Fruit fly (Drosophila melanogaster) whole organism, embryonic: ENCODE data around the gene sit.

Experiments
- Ada2b ChIP-seq: fragments of 200-800 bp; sonication (Bioruptor generic); IDR thresholded peaks from 2 replicates; pipeline ENCODE4 v1.3.6; 2022; ENCODE audit warnings: missing biosample characterization, missing genetic modification characterization
- Asciz ChIP-seq: fragments of 200-800 bp; sonication (Bioruptor generic); optimal IDR thresholded peaks from 2 replicates; lab custom pipeline; 2017; ENCODE audit warnings: missing biosample characterization, mild to moderate bottlenecking, missing genetic modification characterization, missing genetic modification reagents
- Bdp1 ChIP-seq: fragments of 200-800 bp; sonication (Bioruptor generic); optimal IDR thresholded peaks from 3 replicates; lab custom pipeline; 2016; ENCODE audit warnings: missing biosample characterization, missing genetic modification characterization
- CG10147 ChIP-seq: fragments of 200-800 bp; sonication (Bioruptor generic); optimal IDR thresholded peaks from 2 replicates; lab custom pipeline; 2019; ENCODE audit warnings: missing biosample characterization, mild to moderate bottlenecking, missing genetic modification characterization, moderate library complexity
- CG10267 ChIP-seq: fragments of 200-800 bp; sonication (Bioruptor generic); optimal IDR thresholded peaks from 2 replicates; lab custom pipeline; 2018; ENCODE audit warnings: missing biosample characterization, mild to moderate bottlenecking, missing genetic modification characterization, moderate library complexity
- CG10565 ChIP-seq: fragments of 200-800 bp; sonication (Bioruptor generic); optimal IDR thresholded peaks from 3 replicates; lab custom pipeline; 2016; ENCODE audit warnings: missing biosample characterization, mild to moderate bottlenecking, missing genetic modification characterization
- CG10654 ChIP-seq: fragments of 200-800 bp; sonication (Bioruptor generic); optimal IDR thresholded peaks from 2 replicates; lab custom pipeline; 2016; ENCODE audit warnings: missing biosample characterization, missing genetic modification characterization
- CG10959 ChIP-seq: fragments of 200-800 bp; sonication (Bioruptor generic); IDR thresholded peaks from 2 replicates; pipeline ENCODE4 v1.3.6; 2022; ENCODE audit warnings: missing biosample characterization, missing genetic modification characterization
- CG10979 ChIP-seq: fragments of 200-800 bp; sonication (Bioruptor generic); optimal IDR thresholded peaks from 2 replicates; lab custom pipeline; 2018; ENCODE audit warnings: missing biosample characterization, mild to moderate bottlenecking, missing genetic modification characterization, moderate library complexity
- CG11085 ChIP-seq: fragments of 200-800 bp; sonication (Bioruptor generic); IDR thresholded peaks from 2 replicates; pipeline ENCODE4 v1.3.6; 2022; ENCODE audit warnings: missing biosample characterization, missing genetic modification characterization
- CG12219 ChIP-seq: fragments of 200-800 bp; sonication (Bioruptor generic); optimal IDR thresholded peaks from 3 replicates; lab custom pipeline; 2018; ENCODE audit warnings: missing biosample characterization, mild to moderate bottlenecking, missing genetic modification characterization
- CG1233 ChIP-seq: fragments of 200-800 bp; sonication (Bioruptor generic); optimal IDR thresholded peaks from 4 replicates; lab custom pipeline; 2018; ENCODE audit warnings: missing biosample characterization, mild to moderate bottlenecking, missing genetic modification characterization
- CG13123 ChIP-seq: fragments of 200-800 bp; sonication (Bioruptor generic); optimal IDR thresholded peaks from 2 replicates; lab custom pipeline; 2016; ENCODE audit warnings: missing biosample characterization, missing genetic modification characterization
- CG13296 ChIP-seq: fragments of 200-800 bp; sonication (Bioruptor generic); optimal IDR thresholded peaks from 3 replicates; lab custom pipeline; 2018; ENCODE audit warnings: missing biosample characterization, mild to moderate bottlenecking, missing genetic modification characterization
- CG14441 ChIP-seq: fragments of 200-800 bp; sonication (Bioruptor generic); IDR thresholded peaks from 2 replicates; pipeline ENCODE4 v1.3.6; 2022; ENCODE audit warnings: missing biosample characterization, missing genetic modification characterization
- CG14965 ChIP-seq: fragments of 200-800 bp; sonication (Bioruptor generic); optimal IDR thresholded peaks from 2 replicates; lab custom pipeline; 2016; ENCODE audit warnings: missing biosample characterization, missing genetic modification characterization, borderline replicate concordance
- CG15269 ChIP-seq: fragments of 200-800 bp; sonication (Bioruptor generic); optimal IDR thresholded peaks from 2 replicates; lab custom pipeline; 2018; ENCODE audit warnings: missing biosample characterization, mild to moderate bottlenecking, missing genetic modification characterization, moderate library complexity
- CG1529 ChIP-seq: fragments of 200-800 bp; sonication (Bioruptor generic); optimal IDR thresholded peaks from 3 replicates; lab custom pipeline; 2018; ENCODE audit warnings: missing biosample characterization, missing genetic modification characterization
- CG1647 ChIP-seq: fragments of 200-800 bp; sonication (Bioruptor generic); optimal IDR thresholded peaks from 3 replicates; lab custom pipeline; 2016; ENCODE audit warnings: missing biosample characterization, missing genetic modification characterization
- CG17359 ChIP-seq: fragments of 200-800 bp; sonication (Bioruptor generic); optimal IDR thresholded peaks from 3 replicates; lab custom pipeline; 2018; ENCODE audit warnings: missing biosample characterization, mild to moderate bottlenecking, missing genetic modification characterization, moderate library complexity
- CG2116 ChIP-seq: fragments of 200-800 bp; sonication (Bioruptor generic); optimal IDR thresholded peaks from 3 replicates; lab custom pipeline; 2018; ENCODE audit warnings: missing biosample characterization, mild to moderate bottlenecking, missing genetic modification characterization
- CG30431 ChIP-seq: fragments of 200-800 bp; sonication (Bioruptor generic); optimal IDR thresholded peaks from 2 replicates; lab custom pipeline; 2017; ENCODE audit warnings: missing biosample characterization, missing genetic modification characterization
- CG32767 ChIP-seq: fragments of 200-800 bp; sonication (Bioruptor generic); IDR thresholded peaks from 2 replicates; pipeline ENCODE4 v1.3.6; 2022; ENCODE audit warnings: missing biosample characterization, missing genetic modification characterization
- CG8944 ChIP-seq: fragments of 200-800 bp; sonication (Bioruptor generic); optimal IDR thresholded peaks from 3 replicates; lab custom pipeline; 2016; ENCODE audit warnings: missing biosample characterization, missing genetic modification characterization
- CG9215 ChIP-seq: fragments of 200-800 bp; sonication (Bioruptor generic); IDR thresholded peaks from 2 replicates; pipeline ENCODE4 v1.3.6; 2022; ENCODE audit warnings: missing biosample characterization, missing genetic modification characterization
- CG9437 ChIP-seq: fragments of 200-800 bp; sonication (Bioruptor generic); optimal IDR thresholded peaks from 2 replicates; lab custom pipeline; 2018; ENCODE audit warnings: missing biosample characterization, mild to moderate bottlenecking, missing genetic modification characterization
- CHES-1-like ChIP-seq: fragments of 200-800 bp; sonication (Bioruptor generic); optimal IDR thresholded peaks from 2 replicates; lab custom pipeline; 2016; ENCODE audit warnings: missing biosample characterization, missing genetic modification characterization
- Dfd ChIP-seq, 2 experiments: fragments of >200 bp; optimal IDR thresholded peaks; 2 replicates each; lab custom pipeline; 2017; ENCODE audit warnings: missing biosample characterization in 2 of 2, missing genetic modification characterization in 2 of 2
- Ets65A ChIP-seq: fragments of 200-800 bp; sonication (Bioruptor generic); peaks from one replicate; lab custom pipeline; 2016; ENCODE audit warnings: missing biosample characterization, missing genetic modification characterization
- HmgZ ChIP-seq: fragments of 200-800 bp; sonication (Bioruptor generic); optimal IDR thresholded peaks from 2 replicates; lab custom pipeline; 2018; ENCODE audit warnings: missing biosample characterization, mild to moderate bottlenecking, missing genetic modification characterization
- Hr39 ChIP-seq: fragments of >200 bp; optimal IDR thresholded peaks from 2 replicates; lab custom pipeline; 2017
- Hsf ChIP-seq: fragments of 200-800 bp; sonication (Bioruptor generic); optimal IDR thresholded peaks from 3 replicates; lab custom pipeline; 2016; ENCODE audit warnings: missing biosample characterization, missing genetic modification characterization
- Poxn ChIP-seq: fragments of 200-800 bp; sonication (Bioruptor generic); IDR thresholded peaks from 2 replicates; pipeline ENCODE4 v1.3.6; 2022; ENCODE audit warnings: missing biosample characterization, missing genetic modification characterization
- Scr ChIP-seq: fragments of 200-800 bp; sonication (Bioruptor generic); IDR thresholded peaks from 2 replicates; pipeline ENCODE4 v1.3.6; 2022; ENCODE audit warnings: missing biosample characterization, missing genetic modification characterization; ENCODE audit not compliant: partially characterized antibody
- danr ChIP-seq: fragments of 200-800 bp; sonication (Bioruptor generic); IDR thresholded peaks from 2 replicates; pipeline ENCODE4 v1.3.6; 2022; ENCODE audit warnings: missing biosample characterization, missing genetic modification characterization
- en ChIP-seq: fragments of 200-800 bp; sonication (Bioruptor generic); optimal IDR thresholded peaks from 2 replicates; lab custom pipeline; 2016; ENCODE audit warnings: missing biosample characterization, missing genetic modification characterization
- gfzf ChIP-seq: fragments of 200-800 bp; sonication (Bioruptor generic); optimal IDR thresholded peaks from 2 replicates; lab custom pipeline; 2016; ENCODE audit warnings: missing biosample characterization, mild to moderate bottlenecking, missing genetic modification characterization, moderate library complexity
- hth ChIP-seq: fragments of >200 bp; optimal IDR thresholded peaks from 2 replicates; lab custom pipeline; 2017; ENCODE audit warnings: inconsistent platforms
- kah ChIP-seq: fragments of 200-800 bp; sonication (Bioruptor generic); optimal IDR thresholded peaks from 2 replicates; lab custom pipeline; 2018; ENCODE audit warnings: missing biosample characterization, mild to moderate bottlenecking, missing genetic modification characterization
- kni ChIP-seq: fragments of 200-800 bp; sonication (Bioruptor generic); optimal IDR thresholded peaks from 3 replicates; lab custom pipeline; 2017; ENCODE audit warnings: mild to moderate bottlenecking, missing biosample characterization, missing genetic modification reagents, missing genetic modification characterization
- nerfin-2 ChIP-seq: fragments of 200-800 bp; sonication (Bioruptor generic); IDR thresholded peaks from 2 replicates; pipeline ENCODE4 v1.3.6; 2022; ENCODE audit warnings: missing biosample characterization, missing genetic modification characterization; ENCODE audit not compliant: partially characterized antibody
- pan ChIP-seq, 4 experiments: fragments of >200 bp in 3 of 4; fragments of 200-800 bp in 1 of 4; sonication (Bioruptor generic) in 1 of 4; optimal IDR thresholded peaks in 3 of 4; IDR thresholded peaks in 1 of 4; 2 replicates each; pipeline versions ENCODE4 v1.3.6 to Lab custom; 2017 to 2022; ENCODE audit warnings: missing biosample characterization in 2 of 4, missing genetic modification characterization in 2 of 4, mixed read lengths in 1 of 4
- pho ChIP-seq: fragments of 200-800 bp; sonication (Bioruptor generic); optimal IDR thresholded peaks from 2 replicates; lab custom pipeline; 2016; ENCODE audit warnings: missing biosample characterization, missing genetic modification characterization
- sens ChIP-seq: fragments of 200-800 bp; sonication (Bioruptor generic); peaks from one replicate; lab custom pipeline; 2016; ENCODE audit warnings: missing biosample characterization, missing genetic modification characterization
- ssp ChIP-seq: fragments of 200-800 bp; sonication (Bioruptor generic); IDR thresholded peaks from 2 replicates; pipeline ENCODE4 v1.3.6; 2022; ENCODE audit warnings: missing biosample characterization, missing genetic modification characterization
- sug ChIP-seq: fragments of 200-800 bp; optimal IDR thresholded peaks from 2 replicates; lab custom pipeline; 2019; ENCODE audit warnings: missing biosample characterization, mild to moderate bottlenecking, missing genetic modification characterization, moderate library complexity
- tap ChIP-seq: fragments of 200-800 bp; optimal IDR thresholded peaks from 3 replicates; lab custom pipeline; 2019; ENCODE audit warnings: missing biosample characterization, mild to moderate bottlenecking, missing genetic modification characterization, moderate library complexity
- ttk ChIP-seq: fragments of 200-800 bp; sonication (Bioruptor generic); IDR thresholded peaks from 2 replicates; pipeline ENCODE4 v2.1.2; 2022; ENCODE audit warnings: missing biosample characterization, missing genetic modification characterization
- unc-4 ChIP-seq: fragments of 200-800 bp; sonication (Bioruptor generic); IDR thresholded peaks from 2 replicates; pipeline ENCODE4 v1.3.6; 2022; ENCODE audit warnings: missing biosample characterization, missing genetic modification characterization; ENCODE audit not compliant: partially characterized antibody
- wdn ChIP-seq: fragments of 200-800 bp; sonication (Bioruptor generic); IDR thresholded peaks from 2 replicates; pipeline ENCODE4 v1.3.6; 2022; ENCODE audit warnings: missing biosample characterization, missing genetic modification characterization

sit gene

DNA sequence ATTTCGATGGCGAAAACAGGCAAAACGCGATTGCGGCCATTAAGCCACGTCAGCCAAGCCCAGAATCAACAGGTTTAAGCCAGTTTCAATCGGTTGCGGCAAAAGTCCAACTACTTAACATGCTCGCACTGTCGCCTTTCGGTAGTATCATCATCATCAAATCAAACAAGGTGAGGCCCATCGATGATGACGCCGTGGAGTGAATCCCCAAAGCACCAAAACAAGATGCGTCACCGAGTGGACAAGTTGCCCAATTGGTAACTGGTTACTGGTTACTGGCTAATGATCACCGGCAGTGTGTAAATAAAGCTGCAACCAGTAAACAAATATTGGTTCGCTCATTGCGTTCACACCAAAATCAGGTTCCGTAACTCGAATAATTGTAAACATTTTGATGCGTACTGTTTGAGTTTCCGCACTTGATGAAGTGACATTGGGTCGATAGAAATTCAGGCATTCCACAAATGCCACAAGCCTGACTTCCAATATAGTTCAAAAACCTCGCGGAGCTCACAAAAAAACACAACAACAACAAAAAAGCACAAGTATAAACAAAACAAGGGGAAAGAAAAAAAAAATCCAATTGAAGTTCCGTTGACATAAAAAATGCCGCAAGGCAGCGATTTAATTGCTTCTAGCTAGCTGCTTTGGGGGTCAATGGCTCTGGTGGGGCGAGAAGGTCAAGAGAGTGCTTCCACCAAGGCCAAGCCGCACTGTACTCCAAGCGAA, 37.9 kb downstream of the sit start (continued):
- no peak for TF ChIP-seq CG10267 (tag; lab: Kevin White, UChicago)
- TF ChIP-seq tap = peak; percentile 41
- peak; percentile 35; the same call in 1 of the 2 replicates for TF ChIP-seq danr (GFP tag; lab: Robert Waterston, UW)
- peak; percentile 50 for TF ChIP-seq HmgZ (tag; lab: Kevin White, UChicago)
- TF ChIP-seq CG13296 = peak; percentile 78
- TF ChIP-seq CG14441 = peak; percentile 11; the same call in 1 of the 2 replicates
- no peak for TF ChIP-seq CG11085
- TF ChIP-seq CG17359 (tag; lab: Kevin White, UChicago) = peak; percentile 84
- TF ChIP-seq kah (GFP tag; lab: Kevin White, UChicago) = peak; percentile 62
- peak; percentile 67 for TF ChIP-seq CG13123
- TF ChIP-seq CG1529 = peak; percentile 65
- no peak for TF ChIP-seq CG9215 (GFP tag; lab: Robert Waterston, UW)
- TF ChIP-seq sens = peak; percentile 92
- TF ChIP-seq CG10147 (GFP tag; lab: Kevin White, UChicago) = peak; percentile 19
- no peak for TF ChIP-seq CG8944
- no peak for TF ChIP-seq CG10959
- peak; percentile 49 for TF ChIP-seq CHES-1-like
- TF ChIP-seq sug (tag; lab: Kevin White, UChicago) = peak; percentile 65
- TF ChIP-seq CG1647 (GFP tag; lab: Kevin White, UChicago) = peak; percentile 66
- no peak for TF ChIP-seq hth
- peak; percentile 91 for TF ChIP-seq Asciz
- peak; percentile 35 for TF ChIP-seq CG10654 (GFP tag; lab: Kevin White, UChicago)
- no peak for TF ChIP-seq unc-4 (GFP tag; lab: Robert Waterston, UW)
- peak; percentile 27 for TF ChIP-seq pho (GFP tag; lab: Kevin White, UChicago)
- peak; percentile 91 for TF ChIP-seq kni (GFP tag; lab: Kevin White, UChicago)
- TF ChIP-seq CG14965 (GFP tag; lab: Kevin White, UChicago) = no peak
- no peak for TF ChIP-seq CG30431 (GFP tag; lab: Kevin White, UChicago)
- TF ChIP-seq CG10979 (tag; lab: Kevin White, UChicago) = peak; percentile 20
- TF ChIP-seq CG1233 (GFP tag; lab: Kevin White, UChicago) = peak; percentile 76
- TF ChIP-seq Scr (GFP tag; lab: Robert Waterston, UW) = no peak
- TF ChIP-seq CG9437 (GFP tag; lab: Kevin White, UChicago) = no peak
- 0 out of 2 replicates have a peak, but pooled peaks have one; percentile 6 for TF ChIP-seq CG32767 (GFP tag; lab: Robert Waterston, UW)
- TF ChIP-seq Ets65A = peak; percentile 92
- TF ChIP-seq CG15269 (tag; lab: Kevin White, UChicago) = peak; percentile 63
- no peak for TF ChIP-seq Hr39 (lab: Kevin White, UChicago)
- no peak for TF ChIP-seq ssp (GFP tag; lab: Robert Waterston, UW)
- TF ChIP-seq nerfin-2 (GFP tag; lab: Robert Waterston, UW) = no peak
- no peak for TF ChIP-seq wdn
- peak; percentile 25 for TF ChIP-seq Bdp1 (GFP tag; lab: Kevin White, UChicago)
- TF ChIP-seq pan (optimal IDR thresholded peaks at IDR 0.05; lab: Kevin White, UChicago) = no peak
- peak in 1 of 2 experiments; percentile 15 for TF ChIP-seq pan (GFP tag; optimal IDR thresholded peaks at IDR 0.05 in 1 of 2, IDR thresholded peaks at IDR 0.05 in 1 of 2)
- TF ChIP-seq Hsf (GFP tag; lab: Kevin White, UChicago) = no peak
- TF ChIP-seq Poxn (GFP tag; lab: Robert Waterston, UW) = no peak
- no peak for TF ChIP-seq CG10565
- TF ChIP-seq en (GFP tag; lab: Kevin White, UChicago) = peak; percentile 10
- peak; percentile 39 for TF ChIP-seq CG2116
- peak; percentile 64 for TF ChIP-seq CG12219
- TF ChIP-seq ttk (GFP tag; lab: Robert Waterston, UW) = no peak
- no peak for TF ChIP-seq gfzf
- no peak for TF ChIP-seq Ada2b
- no peak for TF ChIP-seq Dfd (GFP tag; optimal IDR thresholded peaks at IDR 0.05; lab: Kevin White, UChicago)
